Worm (Caenorhabditis elegans): ENCODE measurements around the gene spl-2.
A peak's percentile ranks its signal among the peaks of the same experiment; 100 is the strongest.

Gene spl-2

ce11 chrV:9095613-9096317 is 50.9 kb downstream of the spl-2 start, which contains the start of gene F21C10.10:
F21C10.10 (plus strand) TSS chrV:9096267.
- TF ChIP-seq unc-39 (tag; optimal IDR thresholded peaks at IDR 0.05) = no peak
- no peak for TF ChIP-seq F10B5.3 (tag; optimal IDR thresholded peaks at IDR 0.05)
- no peak for TF ChIP-seq egl-27 (tag; optimal IDR thresholded peaks at IDR 0.05)
- TF ChIP-seq lim-7 (GFP tag; IDR thresholded peaks at IDR 0.05) = no peak
- TF ChIP-seq zip-2 (tag; optimal IDR thresholded peaks at IDR 0.05) = peak; percentile 31
- TF ChIP-seq lir-3 (tag; optimal IDR thresholded peaks at IDR 0.05) = no peak
- no peak for TF ChIP-seq lin-15B (tag; optimal IDR thresholded peaks at IDR 0.05)
- peak; percentile 77 to 96 for TF ChIP-seq mdl-1 (tag; optimal IDR thresholded peaks at IDR 0.05)
- no peak for TF ChIP-seq unc-130 (GFP tag; optimal IDR thresholded peaks at IDR 0.05)
- TF ChIP-seq mdt-29 (GFP tag; IDR thresholded peaks at IDR 0.05) = peak; percentile 76
- TF ChIP-seq ztf-7 (tag; optimal IDR thresholded peaks at IDR 0.05) = peak; percentile 63
- TF ChIP-seq jun-1 (tag; optimal IDR thresholded peaks at IDR 0.05) = peak; percentile 59
- TF ChIP-seq pqm-1 (tag; optimal IDR thresholded peaks at IDR 0.05) = peak; percentile 14
- no peak; the same call in 1 of the 2 replicates for TF ChIP-seq nhr-42 (GFP tag; IDR thresholded peaks at IDR 0.05)
- no peak for TF ChIP-seq R02D3.7 (tag; optimal IDR thresholded peaks at IDR 0.05)
- TF ChIP-seq hlh-11 (tag; optimal IDR thresholded peaks at IDR 0.05) = peak; percentile 99
- no peak for TF ChIP-seq ztf-11 (tag; optimal IDR thresholded peaks at IDR 0.05)
- TF ChIP-seq dmd-6 (GFP tag; IDR thresholded peaks at IDR 0.05) = peak; percentile 99
- peak; percentile 98 for TF ChIP-seq mxl-2 (GFP tag; conservative IDR thresholded peaks at IDR 0.05)
- TF ChIP-seq duxl-1 (tag; optimal IDR thresholded peaks at IDR 0.05; ENCODE audit: poor library complexity) = no peak
- no peak for TF ChIP-seq egl-43 (GFP tag; IDR thresholded peaks at IDR 0.05)
- TF ChIP-seq T20F7.1 (GFP tag; optimal IDR thresholded peaks at IDR 0.05) = peak; percentile 68
- peak; percentile 56 for TF ChIP-seq dpl-1 (GFP tag; optimal IDR thresholded peaks at IDR 0.05)
- TF ChIP-seq nhr-41 (GFP tag; IDR thresholded peaks at IDR 0.05) = no peak
- TF ChIP-seq dmd-9 (GFP tag; IDR thresholded peaks at IDR 0.05) = no peak
- TF ChIP-seq spr-3 (GFP tag; optimal IDR thresholded peaks at IDR 0.05) = peak; percentile 49
- TF ChIP-seq gei-8 (GFP tag; optimal IDR thresholded peaks at IDR 0.05) = peak; percentile 98
- TF ChIP-seq lin-39 (tag; optimal IDR thresholded peaks at IDR 0.05) = no peak
- no peak for TF ChIP-seq nhr-111 (GFP tag; optimal IDR thresholded peaks at IDR 0.05)
- TF ChIP-seq ama-1 (optimal IDR thresholded peaks at IDR 0.05) = no peak
- no peak for TF ChIP-seq attf-4 (tag; optimal IDR thresholded peaks at IDR 0.05)
- TF ChIP-seq fkh-10 (GFP tag; optimal IDR thresholded peaks at IDR 0.05) = no peak
- no peak for TF ChIP-seq Y48G9A.11 (GFP tag; IDR thresholded peaks at IDR 0.05)
- TF ChIP-seq zip-11 (GFP tag; IDR thresholded peaks at IDR 0.05) = no peak
- peak; percentile 87 for TF ChIP-seq nhr-11 (tag; optimal IDR thresholded peaks at IDR 0.05)
- TF ChIP-seq arid-1 (GFP tag; conservative IDR thresholded peaks at IDR 0.05) = 0 out of 2 replicates have a peak, but pooled peaks have one; percentile 8
- TF ChIP-seq hlh-30 (tag; optimal IDR thresholded peaks at IDR 0.05; ENCODE audit: insufficient read depth) = peak; percentile 99
- TF ChIP-seq vab-7 (GFP tag; IDR thresholded peaks at IDR 0.05) = no peak
- TF ChIP-seq nhr-237 (tag; optimal IDR thresholded peaks at IDR 0.05) = no peak
- TF ChIP-seq dve-1 (tag; optimal IDR thresholded peaks at IDR 0.05; ENCODE audit: insufficient read depth) = peak; percentile 98
- TF ChIP-seq ces-1 (GFP tag; optimal IDR thresholded peaks at IDR 0.05) = no peak
- no peak for TF ChIP-seq daf-8 (GFP tag; IDR thresholded peaks at IDR 0.05)
- no peak for TF ChIP-seq zag-1 (tag; optimal IDR thresholded peaks at IDR 0.05)
- TF ChIP-seq zfp-2 (tag; optimal IDR thresholded peaks at IDR 0.05) = no peak
- TF ChIP-seq ceh-82 (tag; optimal IDR thresholded peaks at IDR 0.05) = no peak
- TF ChIP-seq nhr-10 (tag; optimal IDR thresholded peaks at IDR 0.05) = peak; percentile 85
- TF ChIP-seq daf-12 (tag; optimal IDR thresholded peaks at IDR 0.05) = no peak
- TF ChIP-seq Y105C5A.15 (GFP tag; IDR thresholded peaks at IDR 0.05) = no peak
- TF ChIP-seq tag-97 (GFP tag; IDR thresholded peaks at IDR 0.05) = no peak
- TF ChIP-seq F37D6.2 (tag; optimal IDR thresholded peaks at IDR 0.05) = no peak
- TF ChIP-seq lin-1 (GFP tag; IDR thresholded peaks at IDR 0.05) = peak; percentile 62; the same call in 1 of the 2 replicates
